Worm (Caenorhabditis elegans): ENCODE measurements around the gene ril-2.

Gene ril-2

DNA sequence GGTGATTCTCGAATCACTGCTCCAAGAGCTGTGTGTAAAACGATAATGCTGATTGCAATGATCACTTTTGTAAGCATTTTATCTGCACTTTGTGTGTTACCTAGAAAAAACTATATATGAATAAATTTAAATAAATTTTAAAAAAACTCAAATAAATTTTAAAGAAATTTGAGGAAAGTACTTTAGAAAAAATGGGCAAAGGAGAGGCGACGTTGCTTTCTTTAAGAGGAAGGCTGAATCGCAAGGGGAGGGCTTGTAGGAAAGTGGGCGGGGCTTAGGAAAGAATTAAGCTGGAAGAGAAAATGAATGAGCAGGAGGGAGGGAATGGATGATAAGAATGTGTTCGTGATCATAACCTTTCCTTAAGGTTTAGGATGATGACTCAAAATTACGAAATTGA is 31.1 kb downstream of the ril-2 start, which contains the start of gene E02A10.4:
E02A10.4 (minus strand) TSS at position 101 of the 400 bp plus-strand sequence.
- no peak for TF ChIP-seq nhr-11 (tag; optimal IDR thresholded peaks at IDR 0.05)

DNA sequence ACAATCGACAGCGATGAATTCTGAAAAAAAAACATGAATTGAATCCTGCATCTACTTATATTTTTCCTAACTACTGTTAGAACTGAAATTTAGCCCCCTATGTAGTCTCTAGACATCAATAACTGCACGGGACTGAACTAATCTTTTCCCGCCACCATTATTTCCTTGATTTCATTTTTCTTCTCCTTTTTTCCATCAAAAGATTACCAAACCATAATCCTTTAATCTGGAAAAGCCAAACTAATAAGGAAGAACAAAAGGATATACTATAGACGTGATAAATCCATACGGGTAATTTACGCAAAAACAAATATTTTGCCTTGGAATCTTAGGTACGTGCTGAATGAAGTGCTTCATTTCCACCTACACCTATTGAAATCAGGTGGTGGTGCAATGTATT is 31.6 kb downstream of the ril-2 start:
- no peak for TF ChIP-seq nhr-10 (tag; optimal IDR thresholded peaks at IDR 0.05)
- TF ChIP-seq unc-55 (GFP tag; optimal IDR thresholded peaks at IDR 0.05), result no peak
- no peak for TF ChIP-seq ztf-4 (tag; optimal IDR thresholded peaks at IDR 0.05)
- no peak for TF ChIP-seq F13H6.1 (tag; optimal IDR thresholded peaks at IDR 0.05)
- TF ChIP-seq snpc-4 (tag; optimal IDR thresholded peaks at IDR 0.05), result no peak
- TF ChIP-seq sma-3 (GFP tag; optimal IDR thresholded peaks at IDR 0.05), result no peak
- no peak for TF ChIP-seq nhr-12 (tag; optimal IDR thresholded peaks at IDR 0.05)
- TF ChIP-seq skn-1 (tag; optimal IDR thresholded peaks at IDR 0.05), result no peak
- TF ChIP-seq gmeb-1 (tag; optimal IDR thresholded peaks at IDR 0.05), result no peak
- TF ChIP-seq fos-1 (tag; optimal IDR thresholded peaks at IDR 0.05), result no peak
- no peak for TF ChIP-seq nhr-25 (tag; optimal IDR thresholded peaks at IDR 0.05)
- TF ChIP-seq ceh-82 (tag; optimal IDR thresholded peaks at IDR 0.05), result no peak
- TF ChIP-seq peb-1 (tag; optimal IDR thresholded peaks at IDR 0.05), result no peak
- TF ChIP-seq alr-1 (tag; optimal IDR thresholded peaks at IDR 0.05), result no peak

DNA sequence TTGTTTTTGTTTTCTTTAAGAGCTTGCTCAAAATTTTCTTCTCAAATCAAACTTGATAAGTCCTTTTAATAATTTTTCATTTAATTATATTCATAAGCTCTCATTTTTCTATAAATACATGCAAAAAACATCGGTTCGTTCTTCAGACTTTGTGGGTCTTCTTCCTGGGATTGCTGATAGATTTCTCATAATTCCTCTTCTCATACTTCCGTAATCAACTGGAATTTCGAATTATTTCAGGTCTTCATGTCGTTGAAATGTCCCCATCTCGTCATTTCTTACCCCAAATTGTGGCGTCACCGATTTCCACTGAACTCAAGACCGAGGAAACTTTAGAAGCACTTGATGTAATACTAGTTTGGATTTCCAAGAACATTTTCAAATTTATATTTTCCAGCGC is 34.1 kb downstream of the ril-2 start:
- peak; percentile 9 for TF ChIP-seq sma-9 (GFP tag; optimal IDR thresholded peaks at IDR 0.05)
- TF ChIP-seq sma-9 (tag; optimal IDR thresholded peaks at IDR 0.05), result no peak
- TF ChIP-seq lin-39 (tag; optimal IDR thresholded peaks at IDR 0.05), result no peak
- TF ChIP-seq ama-1 (optimal IDR thresholded peaks at IDR 0.05), result no peak

DNA sequence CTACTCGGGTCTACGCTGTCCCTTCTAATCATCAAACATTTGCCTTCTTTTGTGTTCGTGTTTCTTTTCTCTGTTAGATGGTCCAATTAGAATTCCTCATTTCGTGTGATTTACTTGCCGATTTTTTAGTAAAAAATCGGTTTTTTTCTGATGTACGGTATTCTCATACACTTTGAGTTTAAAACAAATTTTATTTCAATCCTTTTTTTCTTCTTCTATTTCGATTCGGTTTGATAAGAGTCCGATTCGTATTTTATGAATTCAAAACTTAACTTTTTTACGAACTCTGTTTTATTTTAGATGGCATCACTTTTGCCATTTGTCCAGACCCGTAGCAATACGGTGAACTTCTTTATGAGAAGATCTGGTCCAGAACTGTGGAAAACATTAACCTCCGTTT is 35.8 kb downstream of the ril-2 start, which contains the start of gene mrps-5:
mrps-5 (plus strand) TSS at position 301 of the 400 bp plus-strand sequence.
- TF ChIP-seq lin-11 (tag; optimal IDR thresholded peaks at IDR 0.05), result no peak
- TF ChIP-seq nhr-25 (tag; optimal IDR thresholded peaks at IDR 0.05), result no peak
- TF ChIP-seq sem-4 (tag; optimal IDR thresholded peaks at IDR 0.05), result no peak
- no peak for TF ChIP-seq nhr-23 (tag; optimal IDR thresholded peaks at IDR 0.05)
- no peak for TF ChIP-seq mab-5 (tag; optimal IDR thresholded peaks at IDR 0.05)
- no peak for TF ChIP-seq sma-9 (GFP tag; optimal IDR thresholded peaks at IDR 0.05)
- no peak for TF ChIP-seq sma-9 (tag; optimal IDR thresholded peaks at IDR 0.05)
- no peak for TF ChIP-seq snpc-4 (tag; optimal IDR thresholded peaks at IDR 0.05)
- TF ChIP-seq gmeb-1 (tag; optimal IDR thresholded peaks at IDR 0.05), result no peak
- TF ChIP-seq ztf-1 (GFP tag; conservative IDR thresholded peaks at IDR 0.05), result no peak
- TF ChIP-seq ama-1 (optimal IDR thresholded peaks at IDR 0.05), result no peak
- TF ChIP-seq dmd-4 (tag; optimal IDR thresholded peaks at IDR 0.05), result no peak
- TF ChIP-seq fos-1 (tag; optimal IDR thresholded peaks at IDR 0.05), result no peak

DNA sequence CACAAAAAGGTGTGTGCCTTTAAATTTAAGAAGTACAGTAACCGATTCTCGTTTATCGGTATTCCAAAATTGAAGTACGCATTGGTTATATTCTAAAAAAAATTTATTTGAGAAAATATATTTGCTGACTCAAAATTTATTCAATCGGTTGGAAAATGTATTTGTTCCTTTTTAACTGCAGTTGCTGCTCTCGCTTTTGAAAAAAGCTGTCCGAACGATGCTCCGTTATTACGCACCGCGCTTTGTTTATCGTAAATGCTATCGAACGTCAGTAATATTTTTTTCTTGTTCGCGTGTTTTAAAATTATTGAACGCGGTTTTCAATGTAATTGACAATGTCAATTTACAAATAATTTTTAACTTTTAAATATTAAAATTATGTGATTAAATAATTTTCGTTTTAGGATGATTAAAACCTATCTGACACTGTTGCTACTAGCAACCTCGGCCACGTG is 38.6 kb downstream of the ril-2 start, which contains the start of gene sel-1:
sel-1 (plus strand) TSS at position 405 of the 455 bp plus-strand sequence.
- TF ChIP-seq unc-55 (GFP tag; optimal IDR thresholded peaks at IDR 0.05) (peak; percentile 31), unc-39 (tag; optimal IDR thresholded peaks at IDR 0.05) (no peak), lsy-2 (tag; optimal IDR thresholded peaks at IDR 0.05) (peak; percentile 1 to 19), ztf-4 (tag; optimal IDR thresholded peaks at IDR 0.05) (no peak), mab-5 (tag; optimal IDR thresholded peaks at IDR 0.05) (no peak), skn-1 (tag; optimal IDR thresholded peaks at IDR 0.05) (no peak), C34F6.9 (tag; optimal IDR thresholded peaks at IDR 0.05) (peak; percentile 48), nhr-25 (tag; optimal IDR thresholded peaks at IDR 0.05) (no peak), Y55F3AM.14 (GFP tag; optimal IDR thresholded peaks at IDR 0.05) (no peak), aly-2 (tag; optimal IDR thresholded peaks at IDR 0.05) (no peak), nhr-23 (tag; optimal IDR thresholded peaks at IDR 0.05) (no peak), nhr-12 (tag; optimal IDR thresholded peaks at IDR 0.05) (no peak), peb-1 (tag; optimal IDR thresholded peaks at IDR 0.05) (no peak)

DNA sequence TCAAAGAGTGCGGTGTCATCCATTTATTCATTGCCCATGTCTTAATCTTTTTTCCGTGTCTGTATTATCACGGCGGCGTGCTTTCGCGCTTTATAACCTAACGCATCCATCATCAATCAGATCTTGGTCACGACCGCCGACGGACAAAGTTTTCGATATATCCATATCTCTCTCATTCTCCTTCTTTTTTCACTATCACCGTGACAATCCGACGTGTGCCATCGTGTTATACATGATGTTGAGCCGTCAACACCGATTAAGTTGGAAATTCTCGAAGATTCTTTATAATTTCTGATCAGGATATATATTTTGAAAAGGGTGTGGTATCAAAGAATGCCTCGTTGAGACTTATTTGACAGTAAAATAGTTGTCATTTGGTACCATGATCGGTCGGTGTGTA is 42.1 kb downstream of the ril-2 start:
- TF ChIP-seq ama-1 (optimal IDR thresholded peaks at IDR 0.05), result peak; percentile 10
- peak; percentile 70 for TF ChIP-seq nhr-21 (tag; optimal IDR thresholded peaks at IDR 0.05)
- peak; percentile 32 for TF ChIP-seq sma-3 (GFP tag; optimal IDR thresholded peaks at IDR 0.05)
- TF ChIP-seq sma-9 (GFP tag; optimal IDR thresholded peaks at IDR 0.05), result peak; percentile 41
- TF ChIP-seq sma-9 (tag; optimal IDR thresholded peaks at IDR 0.05), result no peak
- no peak for TF ChIP-seq sem-4 (tag; optimal IDR thresholded peaks at IDR 0.05)
- no peak for TF ChIP-seq aly-2 (tag; optimal IDR thresholded peaks at IDR 0.05)
- peak; percentile 8 for TF ChIP-seq gmeb-1 (tag; optimal IDR thresholded peaks at IDR 0.05)
